Fruit fly (Drosophila melanogaster): ENCODE data around the gene CG11555.

CG11555 gene

dm6 chr2L:297480-298284 lies 24.0 kb downstream of the CG11555 start, which contains the start of gene Pi3K21B (continued):
- TF ChIP-seq Hr39 (optimal IDR thresholded peaks at IDR 0.05) = no peak
- peak; percentile 72; the same call in 1 of the 2 replicates for TF ChIP-seq CG32767 (GFP tag; IDR thresholded peaks at IDR 0.05)
- TF ChIP-seq chinmo (GFP tag; IDR thresholded peaks at IDR 0.05; ENCODE audit: partially characterized antibody) = 0 out of 4 replicates have a peak, but pooled peaks have one; percentile 70
- peak; percentile 69 for TF ChIP-seq CG5180 (GFP tag; optimal IDR thresholded peaks at IDR 0.05)
- peak; percentile 89 for TF ChIP-seq fd96Cb (tag; optimal IDR thresholded peaks at IDR 0.05)
- no peak for TF ChIP-seq ato (GFP tag; IDR thresholded peaks at IDR 0.05; ENCODE audit: partially characterized antibody)
- TF ChIP-seq zen2 (GFP tag; IDR thresholded peaks at IDR 0.05; ENCODE audit: partially characterized antibody) = no peak
- TF ChIP-seq CG9609 (GFP tag; optimal IDR thresholded peaks at IDR 0.05) = peak; percentile 92
- no peak for TF ChIP-seq z (GFP tag; IDR thresholded peaks at IDR 0.05)
- TF ChIP-seq fu2 (GFP tag; optimal IDR thresholded peaks at IDR 0.05) = peak; percentile 93
- peak; percentile 60; the same call in 1 of the 2 replicates for TF ChIP-seq Poxn (GFP tag; IDR thresholded peaks at IDR 0.05)
- TF ChIP-seq CG12236 (GFP tag; optimal IDR thresholded peaks at IDR 0.05) = peak; percentile 77
- TF ChIP-seq Aef1 (GFP tag; IDR thresholded peaks at IDR 0.05) = peak; percentile 88
- TF ChIP-seq Hmr (GFP tag; optimal IDR thresholded peaks at IDR 0.05) = peak; percentile 93
- TF ChIP-seq Fer2 (tag; optimal IDR thresholded peaks at IDR 0.05) = peak; percentile 88
- TF ChIP-seq Mad (GFP tag; optimal IDR thresholded peaks at IDR 0.05) = peak; percentile 87
- peak; percentile 92 for TF ChIP-seq sug (tag; optimal IDR thresholded peaks at IDR 0.05)
- TF ChIP-seq ham (GFP tag; IDR thresholded peaks at IDR 0.05) = peak; percentile 83
- TF ChIP-seq CG7786 (GFP tag; optimal IDR thresholded peaks at IDR 0.05) = peak; percentile 95
- TF ChIP-seq ems (GFP tag; optimal IDR thresholded peaks at IDR 0.05) = peak; percentile 93
- TF ChIP-seq Jarid2 (GFP tag; optimal IDR thresholded peaks at IDR 0.05) = peak; percentile 59
- TF ChIP-seq fru (optimal IDR thresholded peaks at IDR 0.05) = no peak
- peak; percentile 78 for TF ChIP-seq CG15514 (GFP tag; optimal IDR thresholded peaks at IDR 0.05)
- TF ChIP-seq Fer3 (tag; optimal IDR thresholded peaks at IDR 0.05) = peak; percentile 89
- TF ChIP-seq slp2 (GFP tag; optimal IDR thresholded peaks at IDR 0.05) = peak; percentile 78
- peak; percentile 73 for TF ChIP-seq BtbVII (GFP tag; optimal IDR thresholded peaks at IDR 0.05)
- peak; percentile 92 for TF ChIP-seq NfI (GFP tag; optimal IDR thresholded peaks at IDR 0.05)
- TF ChIP-seq sens (GFP tag) = peak; percentile 96
- TF ChIP-seq CG1529 (GFP tag; optimal IDR thresholded peaks at IDR 0.05) = peak; percentile 76
- no peak for TF ChIP-seq D (optimal IDR thresholded peaks at IDR 0.05)
- TF ChIP-seq D (GFP tag; optimal IDR thresholded peaks at IDR 0.05) = peak; percentile 77
- TF ChIP-seq Ets97D (GFP tag; optimal IDR thresholded peaks at IDR 0.05) = peak; percentile 88
- peak; percentile 54 for TF ChIP-seq psq (GFP tag; optimal IDR thresholded peaks at IDR 0.05)
- TF ChIP-seq CG17802 (tag; optimal IDR thresholded peaks at IDR 0.05) = peak; percentile 68
- peak; percentile 84 for TF ChIP-seq tgo (GFP tag; IDR thresholded peaks at IDR 0.05)
- peak; percentile 78 for TF ChIP-seq CG10959 (GFP tag; IDR thresholded peaks at IDR 0.05)
- TF ChIP-seq exex (tag; optimal IDR thresholded peaks at IDR 0.05) = peak; percentile 46
- peak; percentile 73 for TF ChIP-seq CG6791 (GFP tag; IDR thresholded peaks at IDR 0.05; ENCODE audit: partially characterized antibody)
- peak; percentile 84 for TF ChIP-seq CG14014 (GFP tag; IDR thresholded peaks at IDR 0.05)
- TF ChIP-seq Dbx (GFP tag; IDR thresholded peaks at IDR 0.05) = peak; percentile 93
- TF ChIP-seq Sin3A (optimal IDR thresholded peaks at IDR 0.05) = peak; percentile 77
- TF ChIP-seq vvl (GFP tag; IDR thresholded peaks at IDR 0.05) = peak; percentile 91
- 0 out of 2 replicates have a peak, but pooled peaks have one; percentile 13 for TF ChIP-seq dati (GFP tag; IDR thresholded peaks at IDR 0.05)
- peak; percentile 75 for TF ChIP-seq CG2889 (GFP tag; IDR thresholded peaks at IDR 0.05)
- peak; percentile 59 for TF ChIP-seq CG8765 (GFP tag; IDR thresholded peaks at IDR 0.05)
- peak; percentile 78 for TF ChIP-seq CG8478 (optimal IDR thresholded peaks at IDR 0.05)
- peak; percentile 21 for TF ChIP-seq CG7271 (tag; optimal IDR thresholded peaks at IDR 0.05)
- TF ChIP-seq CG14667 (GFP tag; IDR thresholded peaks at IDR 0.05) = peak; percentile 66
- peak; percentile 84 for TF ChIP-seq Rx (GFP tag; IDR thresholded peaks at IDR 0.05)
- TF ChIP-seq az2 (GFP tag; optimal IDR thresholded peaks at IDR 0.05) = peak; percentile 87
- peak; percentile 2 for TF ChIP-seq CG17568 (GFP tag; optimal IDR thresholded peaks at IDR 0.05)
